Worm (Caenorhabditis elegans): ENCODE results near the gene klf-3.

klf-3 gene

DNA sequence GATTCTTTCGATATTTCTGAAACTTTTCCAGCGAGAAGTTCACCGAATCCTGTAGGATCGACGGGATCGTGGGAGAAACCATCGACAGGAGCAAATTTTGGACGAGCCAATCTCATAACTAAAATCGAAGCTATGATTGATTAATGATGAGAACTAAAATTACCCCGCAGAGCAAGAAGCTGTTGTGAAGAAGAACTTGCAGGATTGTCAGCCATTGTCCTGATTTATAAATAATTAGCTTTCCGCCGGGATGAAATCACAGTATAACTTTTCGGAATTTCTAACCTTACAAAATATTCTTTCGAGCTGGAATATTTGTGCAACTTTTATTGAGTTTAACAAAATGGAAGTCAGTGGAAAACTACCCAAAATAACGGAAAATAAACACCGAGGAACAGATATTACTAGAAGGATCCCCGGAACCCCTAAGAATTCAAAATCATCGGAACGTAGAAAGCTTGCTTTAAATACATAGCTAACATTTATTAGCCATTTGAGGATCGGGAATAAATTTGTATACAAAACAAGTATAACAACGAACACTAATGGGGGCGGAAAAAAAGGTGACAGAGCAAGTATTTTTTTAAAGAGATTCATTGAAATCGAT is 29.3 kb upstream of the klf-3 start, which contains the start of gene C56C10.7 (continued):
- TF ChIP-seq attf-6 (GFP tag; IDR thresholded peaks at IDR 0.05) (peak; percentile 85), snpc-3.4 (tag; optimal IDR thresholded peaks at IDR 0.05) (peak; percentile 76), sea-2 (GFP tag; IDR thresholded peaks at IDR 0.05) (no peak), lin-40 (tag; optimal IDR thresholded peaks at IDR 0.05) (no peak), fkh-3 (tag; optimal IDR thresholded peaks at IDR 0.05) (no peak), hmg-20 (GFP tag; IDR thresholded peaks at IDR 0.05) (0 out of 2 replicates have a peak, but pooled peaks have one; percentile 23), mes-4 (tag; optimal IDR thresholded peaks at IDR 0.05) (peak; percentile 13), let-607 (tag; optimal IDR thresholded peaks at IDR 0.05) (peak in 1 of 2 experiments; percentile 35), die-1 (tag; optimal IDR thresholded peaks at IDR 0.05) (peak; percentile 38), chd-7 (tag; optimal IDR thresholded peaks at IDR 0.05) (peak; percentile 77), tlf-1 (GFP tag; optimal IDR thresholded peaks at IDR 0.05) (peak; percentile 87), ama-1 (optimal IDR thresholded peaks at IDR 0.05) (no peak), ama-1 (GFP tag; optimal IDR thresholded peaks at IDR 0.05) (peak in 1 of 2 experiments; percentile 62), dox-1 (GFP tag; IDR thresholded peaks at IDR 0.05) (no peak; the same call in 1 of the 2 replicates), cebp-2 (GFP tag; IDR thresholded peaks at IDR 0.05) (peak; percentile 78; the same call in 1 of the 2 replicates), T26A5.8 (tag; optimal IDR thresholded peaks at IDR 0.05) (no peak), gei-17 (GFP tag; optimal IDR thresholded peaks at IDR 0.05) (no peak), akir-1 (GFP tag; optimal IDR thresholded peaks at IDR 0.05) (no peak), rec-8 (tag; optimal IDR thresholded peaks at IDR 0.05) (no peak), pbrm-1 (GFP tag; IDR thresholded peaks at IDR 0.05) (peak; percentile 72; the same call in 1 of the 2 replicates), ceh-40 (GFP tag; IDR thresholded peaks at IDR 0.05) (no peak; the same call in none of the 2 replicates), somi-1 (GFP tag; optimal IDR thresholded peaks at IDR 0.05) (no peak), ztf-28 (GFP tag; IDR thresholded peaks at IDR 0.05) (no peak), aptf-2 (GFP tag; conservative IDR thresholded peaks at IDR 0.05) (no peak), him-1 (tag; optimal IDR thresholded peaks at IDR 0.05) (peak; percentile 19), mel-28 (tag; optimal IDR thresholded peaks at IDR 0.05; ENCODE audit: borderline replicate concordance) (no peak), mcd-1 (GFP tag; IDR thresholded peaks at IDR 0.05) (peak; percentile 44), lir-1 (GFP tag; conservative IDR thresholded peaks at IDR 0.05) (0 out of 2 replicates have a peak, but pooled peaks have one; percentile 30), F55B11.4 (tag; optimal IDR thresholded peaks at IDR 0.05; ENCODE audit: borderline replicate concordance, insufficient read depth) (no peak), ceh-79 (tag; optimal IDR thresholded peaks at IDR 0.05) (peak; percentile 3), K11D2.4 (GFP tag; IDR thresholded peaks at IDR 0.05) (no peak), nfya-2 (GFP tag; IDR thresholded peaks at IDR 0.05) (peak; percentile 63; the same call in 1 of the 2 replicates)

ce11 chrII:6588605-6589292 is 27.9 kb upstream of the klf-3 start, which contains the start of gene icd-1:
Gene icd-1, minus strand, starts transcription at chrII:6588655.
- TF ChIP-seq pha-4 (tag; optimal IDR thresholded peaks at IDR 0.05) (no peak), F10E7.11 (tag; optimal IDR thresholded peaks at IDR 0.05) (peak; percentile 16), snpc-1.3 (tag; optimal IDR thresholded peaks at IDR 0.05; ENCODE audit: insufficient read depth) (peak; percentile 89), repo-1 (tag; optimal IDR thresholded peaks at IDR 0.05) (peak; percentile 87), zfh-2 (GFP tag; conservative IDR thresholded peaks at IDR 0.05) (peak; percentile 84), bed-1 (GFP tag; IDR thresholded peaks at IDR 0.05) (no peak), attf-6 (GFP tag; IDR thresholded peaks at IDR 0.05) (peak; percentile 61; the same call in 1 of the 2 replicates), snpc-4 (GFP tag; optimal IDR thresholded peaks at IDR 0.05) (peak; percentile 79), snpc-4 (tag; optimal IDR thresholded peaks at IDR 0.05) (peak; percentile 83 to 90 (median 87)), tlf-1 (GFP tag; optimal IDR thresholded peaks at IDR 0.05) (peak; percentile 94), nhr-179 (tag; optimal IDR thresholded peaks at IDR 0.05) (no peak), him-1 (tag; optimal IDR thresholded peaks at IDR 0.05) (peak; percentile 63), somi-1 (GFP tag; optimal IDR thresholded peaks at IDR 0.05) (peak; percentile 90), pbrm-1 (GFP tag; IDR thresholded peaks at IDR 0.05) (peak; percentile 97), F57C9.4 (tag; optimal IDR thresholded peaks at IDR 0.05) (no peak), aptf-3 (GFP tag; IDR thresholded peaks at IDR 0.05) (no peak), F23B12.7 (tag; optimal IDR thresholded peaks at IDR 0.05; ENCODE audit: insufficient read depth) (peak; percentile 96), egl-18 (GFP tag; IDR thresholded peaks at IDR 0.05) (0 out of 2 replicates have a peak, but pooled peaks have one; percentile 28), egl-44 (GFP tag; IDR thresholded peaks at IDR 0.05) (0 out of 2 replicates have a peak, but pooled peaks have one; percentile 33)

Data from whole organism, young adult.